Fruit fly (Drosophila melanogaster) Kc167 (cell line): Measurements from ENCODE around the gene PGRP-LA.

Experiments
- Myc ChIP-seq: fragments of >200 bp; optimal IDR thresholded peaks from 2 replicates; lab custom pipeline; 2017; ENCODE audit warnings: missing external identifiers
- Sin3A ChIP-seq: fragments of >200 bp; optimal IDR thresholded peaks from 2 replicates; lab custom pipeline; 2018; ENCODE audit warnings: missing external identifiers
- h ChIP-seq: fragments of >200 bp; optimal IDR thresholded peaks from 3 replicates; lab custom pipeline; 2018; ENCODE audit warnings: missing external identifiers
- insv ChIP-seq: fragments of >200 bp; optimal IDR thresholded peaks from 3 replicates; lab custom pipeline; 2018; ENCODE audit warnings: missing external identifiers
- psq ChIP-seq: fragments of >200 bp; optimal IDR thresholded peaks from 2 replicates; lab custom pipeline; 2017; ENCODE audit warnings: missing external identifiers
- ttk ChIP-seq: sonication (Bioruptor generic); optimal IDR thresholded peaks from 2 replicates; lab custom pipeline; 2017; ENCODE audit warnings: missing external identifiers

- no peak for TF ChIP-seq h
- TF ChIP-seq Myc (lab: Kevin White, UChicago): no peak
- no peak for TF ChIP-seq psq (lab: Kevin White, UChicago)
- TF ChIP-seq ttk: no peak
- no peak for TF ChIP-seq Sin3A (lab: Kevin White, UChicago)
- no peak for TF ChIP-seq insv
Measured at dm6 chr3L:9368665-9369064, 34.5 kb downstream of the PGRP-LA start.
